Worm (Caenorhabditis elegans) whole organism, L1 larva: ENCODE measurements around the gene F54B8.1.

Experiments used
- C04F5.9 ChIP-seq: sonication (generic microtip); optimal IDR thresholded peaks from 2 replicates; lab custom pipeline; 2016; ENCODE audit warnings: missing genetic modification characterization, missing compliant biosample characterization
- C16A3.4 ChIP-seq: fragments of 150-350 bp; optimal IDR thresholded peaks from 2 replicates; lab custom pipeline; 2014; ENCODE audit warnings: missing biosample characterization, missing genetic modification characterization
- ama-1 ChIP-seq: fragments of 150-350 bp; optimal IDR thresholded peaks from 2 replicates; lab custom pipeline; 2014
- ces-1 ChIP-seq: fragments of 150-350 bp; optimal IDR thresholded peaks from 2 replicates; lab custom pipeline; 2014; ENCODE audit warnings: missing biosample characterization, missing genetic modification reagents, missing genetic modification characterization
- hlh-4 ChIP-seq: sonication (generic microtip); optimal IDR thresholded peaks from 2 replicates; lab custom pipeline; 2016; ENCODE audit warnings: mild to moderate bottlenecking, missing genetic modification characterization, missing compliant biosample characterization
- lir-3 ChIP-seq: sonication (generic microtip); optimal IDR thresholded peaks from 2 replicates; lab custom pipeline; 2016; ENCODE audit warnings: mild to moderate bottlenecking, missing genetic modification characterization, moderate library complexity, missing compliant biosample characterization; ENCODE audit not compliant: poor library complexity
- lsy-2 ChIP-seq, 2 experiments: fragments of 150-350 bp; optimal IDR thresholded peaks; 2 replicates each; lab custom pipeline; 2014; ENCODE audit warnings: missing biosample characterization in 2 of 2, missing genetic modification characterization in 2 of 2
- mep-1 ChIP-seq: fragments of 150-350 bp; optimal IDR thresholded peaks from 2 replicates; lab custom pipeline; 2014; ENCODE audit warnings: missing biosample characterization, missing genetic modification characterization
- nhr-11 ChIP-seq: fragments of 150-350 bp; optimal IDR thresholded peaks from 2 replicates; lab custom pipeline; 2014; ENCODE audit warnings: missing biosample characterization, missing genetic modification characterization
- skn-1 ChIP-seq: fragments of 150-350 bp; optimal IDR thresholded peaks from 2 replicates; lab custom pipeline; 2014; ENCODE audit warnings: missing biosample characterization, missing genetic modification characterization
- unc-130 ChIP-seq: fragments of 150-350 bp; optimal IDR thresholded peaks from 2 replicates; lab custom pipeline; 2017; ENCODE audit warnings: missing biosample characterization, missing genetic modification characterization, inconsistent platforms
- unc-62 ChIP-seq: fragments of 150-350 bp; optimal IDR thresholded peaks from 2 replicates; lab custom pipeline; 2014; ENCODE audit warnings: missing biosample characterization, missing genetic modification reagents, missing genetic modification characterization
- ztf-4 ChIP-seq: fragments of 150-350 bp; optimal IDR thresholded peaks from 2 replicates; lab custom pipeline; 2014; ENCODE audit warnings: missing biosample characterization, missing genetic modification characterization

ce11 chrV:15819983-15820382 lies 9.4 kb downstream of the F54B8.1 start, which contains the start of gene srbc-48:
- TF ChIP-seq hlh-4 (tag; lab: Kevin White, UChicago) (no peak), mep-1 (tag; lab: Kevin White, UChicago) (no peak), unc-130 (tag; lab: Kevin White, UChicago) (no peak), ces-1 (no peak), ama-1 (lab: Kevin White, UChicago) (no peak), lsy-2 (tag; optimal IDR thresholded peaks at IDR 0.05; lab: Kevin White, UChicago) (no peak), C04F5.9 (tag; lab: Kevin White, UChicago) (no peak), skn-1 (tag; lab: Kevin White, UChicago) (no peak), nhr-11 (tag; lab: Kevin White, UChicago) (no peak), unc-62 (GFP tag; lab: Kevin White, UChicago) (no peak), lir-3 (no peak), C16A3.4 (tag; lab: Kevin White, UChicago) (no peak), ztf-4 (tag; lab: Kevin White, UChicago) (no peak)
